Worm (Caenorhabditis elegans) whole organism, late embryonic: ENCODE measurements around the gene Y39A1A.27.

Source experiments
- ets-4 ChIP-seq: sonication (generic microtip); optimal IDR thresholded peaks from 2 replicates; lab custom pipeline; 2016; ENCODE audit warnings: missing genetic modification characterization, missing compliant biosample characterization
- lim-6 ChIP-seq: sonication (generic microtip); optimal IDR thresholded peaks from 2 replicates; lab custom pipeline; 2016; ENCODE audit warnings: missing genetic modification characterization, missing compliant biosample characterization
- pag-3 ChIP-seq: sonication (generic microtip); optimal IDR thresholded peaks from 2 replicates; lab custom pipeline; 2016; ENCODE audit warnings: missing compliant biosample characterization, missing genetic modification characterization, borderline replicate concordance
- pqm-1 ChIP-seq: sonication (generic microtip); optimal IDR thresholded peaks from 2 replicates; lab custom pipeline; 2016; ENCODE audit warnings: missing genetic modification characterization, missing compliant biosample characterization
- ref-2 ChIP-seq: sonication (generic microtip); optimal IDR thresholded peaks from 2 replicates; lab custom pipeline; 2016; ENCODE audit warnings: missing genetic modification characterization, missing compliant biosample characterization
- ztf-16 ChIP-seq: sonication (generic microtip); optimal IDR thresholded peaks from 2 replicates; lab custom pipeline; 2017; ENCODE audit warnings: missing genetic modification characterization, missing compliant biosample characterization

- TF ChIP-seq pag-3 (tag; lab: Kevin White, UChicago), result no peak
- no peak for TF ChIP-seq lim-6 (tag; lab: Kevin White, UChicago)
- TF ChIP-seq pqm-1 (tag; lab: Kevin White, UChicago), result no peak
- TF ChIP-seq ref-2 (tag; lab: Kevin White, UChicago), result no peak
- TF ChIP-seq ets-4 (tag; lab: Kevin White, UChicago), result no peak
- TF ChIP-seq ztf-16, result no peak
These were observed 838 bp upstream of the Y39A1A.27 start for ce11 chrIII:10637933-10638332.
